Worm (Caenorhabditis elegans) whole organism, L4/young adult: ENCODE data around the gene frpr-15.

ENCODE experiments used
- W03F9.2 ChIP-seq: fragments of 150-350 bp; optimal IDR thresholded peaks from 2 replicates; lab custom pipeline; 2014; ENCODE audit warnings: missing biosample characterization, missing genetic modification characterization
- dao-5 ChIP-seq: sonication (generic microtip); optimal IDR thresholded peaks from 2 replicates; lab custom pipeline; 2016; ENCODE audit warnings: missing genotype, missing genetic modification characterization, moderate library complexity, missing compliant biosample characterization

DNA sequence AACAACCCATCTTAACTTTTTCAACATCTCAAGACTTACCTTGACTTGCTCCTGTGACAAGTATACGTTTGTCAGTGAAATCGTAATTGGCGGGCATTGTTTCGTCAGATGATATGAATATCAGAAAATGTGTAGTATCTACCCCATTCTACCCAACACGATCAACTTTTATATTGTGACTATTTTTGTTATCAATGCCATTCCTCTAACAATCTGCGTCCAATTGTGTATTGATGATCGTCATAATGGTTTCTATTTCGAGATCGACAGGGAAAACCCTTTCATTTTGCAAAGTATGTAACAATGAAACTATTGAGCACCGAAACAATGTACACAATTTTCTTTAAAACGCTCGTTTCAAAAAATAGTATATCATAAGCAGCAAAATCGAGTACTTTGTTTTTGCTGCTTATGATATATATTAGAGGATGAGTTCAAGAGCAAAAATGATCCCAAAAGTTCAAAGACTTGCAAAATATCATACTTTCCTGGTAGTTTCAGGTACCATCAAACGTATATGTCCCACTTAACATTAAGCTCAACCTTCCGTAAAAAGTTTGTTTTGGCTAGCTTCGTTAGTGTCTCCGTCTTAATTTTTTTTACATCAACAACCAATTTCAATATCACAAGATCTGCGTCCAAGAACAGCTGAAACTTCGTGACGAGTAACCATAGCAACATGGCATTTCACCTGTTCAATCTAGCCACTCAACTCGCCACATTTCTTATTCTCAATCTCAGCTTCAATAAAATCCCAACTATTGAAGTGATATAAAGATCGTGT is 53.8 kb downstream of the frpr-15 start, which contains the start of the genes dhs-21 and xbx-9:
- no peak for TF ChIP-seq dao-5 (tag; lab: Kevin White, UChicago)
- TF ChIP-seq W03F9.2 (tag; lab: Kevin White, UChicago) = no peak
